Fruit fly (Drosophila melanogaster): ENCODE results near the gene CalpC.

The CalpC gene

dm6 chrX:16358670-16359320, 33.2 kb downstream of the CalpC start, which contains the start of the genes U2af50 and PIG-Q (continued):
- TF ChIP-seq CG14441 (GFP tag; IDR thresholded peaks at IDR 0.05) = peak; percentile 91
- peak; percentile 97 for TF ChIP-seq vvl (GFP tag; IDR thresholded peaks at IDR 0.05)

- no peak for TF ChIP-seq gem (tag; optimal IDR thresholded peaks at IDR 0.05)
- TF ChIP-seq scrt (GFP tag; optimal IDR thresholded peaks at IDR 0.05) = peak; percentile 12
- no peak for TF ChIP-seq CoRest (tag; optimal IDR thresholded peaks at IDR 0.05)
- no peak for TF ChIP-seq lilli (GFP tag; optimal IDR thresholded peaks at IDR 0.05)
- TF ChIP-seq D19B (GFP tag; optimal IDR thresholded peaks at IDR 0.05) = no peak
- TF ChIP-seq CG7745 (tag; optimal IDR thresholded peaks at IDR 0.05) = no peak
- TF ChIP-seq Opbp (GFP tag; IDR thresholded peaks at IDR 0.05; ENCODE audit: partially characterized antibody) = 0 out of 3 replicates have a peak, but pooled peaks have one; percentile 9
- no peak for TF ChIP-seq Drgx (GFP tag; IDR thresholded peaks at IDR 0.05)
- no peak for TF ChIP-seq CG33213 (GFP tag; optimal IDR thresholded peaks at IDR 0.05)
- TF ChIP-seq Ets97D (GFP tag; optimal IDR thresholded peaks at IDR 0.05) = no peak
- peak; percentile 22 for TF ChIP-seq trem (tag; optimal IDR thresholded peaks at IDR 0.05)
- peak; percentile 58; the same call in 1 of the 2 replicates for TF ChIP-seq CG14667 (GFP tag; IDR thresholded peaks at IDR 0.05)
- TF ChIP-seq Neu2 (GFP tag; optimal IDR thresholded peaks at IDR 0.05; ENCODE audit: borderline replicate concordance) = no peak
- peak; percentile 60; the same call in 1 of the 3 replicates for TF ChIP-seq row (GFP tag; IDR thresholded peaks at IDR 0.05)
- peak; percentile 96 for TF ChIP-seq pfk (GFP tag; optimal IDR thresholded peaks at IDR 0.05)
- no peak for TF ChIP-seq aop (GFP tag; IDR thresholded peaks at IDR 0.05)
- TF ChIP-seq Hr78 (GFP tag; optimal IDR thresholded peaks at IDR 0.05) = no peak
- TF ChIP-seq nom (GFP tag; optimal IDR thresholded peaks at IDR 0.05) = peak; percentile 46
- TF ChIP-seq fu2 (GFP tag; optimal IDR thresholded peaks at IDR 0.05) = no peak
- no peak for TF ChIP-seq CG3065 (GFP tag; optimal IDR thresholded peaks at IDR 0.05)
- no peak for TF ChIP-seq pros (GFP tag; optimal IDR thresholded peaks at IDR 0.05)
- TF ChIP-seq CG2889 (GFP tag; IDR thresholded peaks at IDR 0.05) = no peak
- peak; percentile 13 for TF ChIP-seq CG10267 (tag; optimal IDR thresholded peaks at IDR 0.05)
- TF ChIP-seq crp (GFP tag; optimal IDR thresholded peaks at IDR 0.05) = no peak
- TF ChIP-seq CG9437 (GFP tag; optimal IDR thresholded peaks at IDR 0.05) = peak; percentile 42
- peak; percentile 30 for TF ChIP-seq MBD-R2 (GFP tag; IDR thresholded peaks at IDR 0.05)
- TF ChIP-seq psq (GFP tag; optimal IDR thresholded peaks at IDR 0.05) = no peak
- peak; percentile 14 for TF ChIP-seq CG11723 (GFP tag; optimal IDR thresholded peaks at IDR 0.05)
- TF ChIP-seq ssp (GFP tag; IDR thresholded peaks at IDR 0.05) = peak; percentile 88
- peak; percentile 44 for TF ChIP-seq pzg (GFP tag; optimal IDR thresholded peaks at IDR 0.05)
- TF ChIP-seq p53 (GFP tag; optimal IDR thresholded peaks at IDR 0.05) = no peak
- TF ChIP-seq Sin3A (optimal IDR thresholded peaks at IDR 0.05) = no peak
- no peak for TF ChIP-seq ato (GFP tag; IDR thresholded peaks at IDR 0.05; ENCODE audit: partially characterized antibody)
- no peak for TF ChIP-seq lbe (GFP tag; optimal IDR thresholded peaks at IDR 0.05)
- peak; percentile 99 for TF ChIP-seq CG1603 (tag; optimal IDR thresholded peaks at IDR 0.05)
- TF ChIP-seq CG11695 (GFP tag; IDR thresholded peaks at IDR 0.05) = no peak
- TF ChIP-seq Deaf1 (tag; optimal IDR thresholded peaks at IDR 0.05) = no peak
- no peak for TF ChIP-seq CG10274 (GFP tag; optimal IDR thresholded peaks at IDR 0.05)
- no peak for TF ChIP-seq CHES-1-like (GFP tag; optimal IDR thresholded peaks at IDR 0.05)
- TF ChIP-seq CG14860 (GFP tag; IDR thresholded peaks at IDR 0.05; ENCODE audit: partially characterized antibody) = no peak
- peak; percentile 83 for TF ChIP-seq CG1024 (GFP tag; IDR thresholded peaks at IDR 0.05)
- TF ChIP-seq CG13287 (GFP tag; IDR thresholded peaks at IDR 0.05; ENCODE audit: partially characterized antibody) = 0 out of 2 replicates have a peak, but pooled peaks have one; percentile 17
- no peak for TF ChIP-seq CG34376 (GFP tag; optimal IDR thresholded peaks at IDR 0.05)
- peak; percentile 58 for TF ChIP-seq MESR4 (GFP tag; optimal IDR thresholded peaks at IDR 0.05)
- TF ChIP-seq CG10543 (GFP tag; optimal IDR thresholded peaks at IDR 0.05) = no peak
Observed at dm6 chrX:16361306-16361705, 35.7 kb downstream of the CalpC start, which contains the start of gene nonA. nonA (plus strand) TSS chrX:16361569.
